Fruit fly (Drosophila melanogaster) whole organism, embryonic: ENCODE measurements around the gene Cyp312a1.

Experiments
- Abd-B ChIP-seq: fragments of 200-800 bp; sonication (Bioruptor generic); optimal IDR thresholded peaks from 2 replicates; lab custom pipeline; 2018; ENCODE audit warnings: missing biosample characterization, mild to moderate bottlenecking, missing genetic modification characterization, moderate library complexity
- BtbVII ChIP-seq: fragments of 200-800 bp; sonication (Bioruptor generic); optimal IDR thresholded peaks from 3 replicates; lab custom pipeline; 2017; ENCODE audit warnings: missing biosample characterization, mild to moderate bottlenecking, missing genetic modification characterization
- C15 ChIP-seq: fragments of 200-800 bp; sonication (Bioruptor generic); IDR thresholded peaks from 3 replicates; pipeline ENCODE4 v1.3.6; 2022; ENCODE audit warnings: missing biosample characterization, missing genetic modification characterization
- CG10321 ChIP-seq: fragments of 200-800 bp; sonication (Bioruptor generic); IDR thresholded peaks from 2 replicates; pipeline ENCODE4 v1.3.6; 2022; ENCODE audit warnings: missing biosample characterization, missing genetic modification characterization
- CG11398 ChIP-seq: fragments of 200-800 bp; sonication (Bioruptor generic); optimal IDR thresholded peaks from 2 replicates; lab custom pipeline; 2016; ENCODE audit warnings: missing biosample characterization, missing genetic modification characterization
- CG11456 ChIP-seq: fragments of 200-800 bp; sonication (Bioruptor generic); IDR thresholded peaks from 3 replicates; pipeline ENCODE4 v1.3.6; 2022; ENCODE audit warnings: missing biosample characterization, missing genetic modification characterization
- CG12769 ChIP-seq: fragments of 200-800 bp; sonication (Bioruptor generic); optimal IDR thresholded peaks from 2 replicates; lab custom pipeline; 2019; ENCODE audit warnings: missing biosample characterization, mild to moderate bottlenecking, missing genetic modification characterization, moderate library complexity
- CG13123 ChIP-seq: fragments of 200-800 bp; sonication (Bioruptor generic); optimal IDR thresholded peaks from 2 replicates; lab custom pipeline; 2016; ENCODE audit warnings: missing biosample characterization, missing genetic modification characterization
- CG13287 ChIP-seq: fragments of 200-800 bp; sonication (Bioruptor generic); IDR thresholded peaks from 2 replicates; pipeline ENCODE4 v1.3.6; 2022; ENCODE audit warnings: missing biosample characterization, missing genetic modification characterization; ENCODE audit not compliant: partially characterized antibody
- CG13894 ChIP-seq: fragments of 200-800 bp; sonication (Bioruptor generic); optimal IDR thresholded peaks from 3 replicates; lab custom pipeline; 2018; ENCODE audit warnings: missing biosample characterization, mild to moderate bottlenecking, missing genetic modification characterization, moderate library complexity
- CG17568 ChIP-seq: fragments of 200-800 bp; sonication (Bioruptor generic); optimal IDR thresholded peaks from 2 replicates; lab custom pipeline; 2018; ENCODE audit warnings: missing biosample characterization, mild to moderate bottlenecking, missing genetic modification characterization, moderate library complexity
- CG1792 ChIP-seq: fragments of 200-800 bp; sonication (Bioruptor generic); optimal IDR thresholded peaks from 2 replicates; lab custom pipeline; 2016; ENCODE audit warnings: missing biosample characterization, missing genetic modification characterization
- CG18476 ChIP-seq: fragments of 200-800 bp; sonication (Bioruptor generic); optimal IDR thresholded peaks from 2 replicates; lab custom pipeline; 2016; ENCODE audit warnings: missing biosample characterization, mild to moderate bottlenecking, missing genetic modification characterization
- CG18599 ChIP-seq: fragments of 200-800 bp; sonication (Bioruptor generic); optimal IDR thresholded peaks from 3 replicates; lab custom pipeline; 2017; ENCODE audit warnings: missing biosample characterization, missing genetic modification characterization, mild to moderate bottlenecking, moderate library complexity, missing genetic modification reagents
- CG2678 ChIP-seq: fragments of 200-800 bp; sonication (Bioruptor generic); optimal IDR thresholded peaks from 3 replicates; lab custom pipeline; 2019; ENCODE audit warnings: missing biosample characterization, mild to moderate bottlenecking, missing genetic modification characterization, moderate library complexity
- CG2875 ChIP-seq: fragments of 200-800 bp; sonication (Bioruptor generic); optimal IDR thresholded peaks from 2 replicates; lab custom pipeline; 2017; ENCODE audit warnings: missing biosample characterization, mild to moderate bottlenecking, missing genetic modification characterization, missing genetic modification reagents
- CG3281 ChIP-seq: fragments of 200-800 bp; sonication (Bioruptor generic); optimal IDR thresholded peaks from 3 replicates; lab custom pipeline; 2017; ENCODE audit warnings: missing biosample characterization, mild to moderate bottlenecking, missing genetic modification characterization
- CG33213 ChIP-seq: fragments of 200-800 bp; sonication (Bioruptor generic); optimal IDR thresholded peaks from 3 replicates; lab custom pipeline; 2016; ENCODE audit warnings: missing biosample characterization, missing genetic modification characterization
- CG6689 ChIP-seq: fragments of 200-800 bp; sonication (Bioruptor generic); IDR thresholded peaks from 2 replicates; pipeline ENCODE4 v1.3.6; 2022; ENCODE audit warnings: missing biosample characterization, missing genetic modification characterization
- CG9437 ChIP-seq: fragments of 200-800 bp; sonication (Bioruptor generic); optimal IDR thresholded peaks from 2 replicates; lab custom pipeline; 2018; ENCODE audit warnings: missing biosample characterization, mild to moderate bottlenecking, missing genetic modification characterization
- CG9932 ChIP-seq: fragments of 200-800 bp; sonication (Bioruptor generic); IDR thresholded peaks from 2 replicates; pipeline ENCODE4 v1.3.6; 2022; ENCODE audit warnings: missing biosample characterization, missing genetic modification characterization
- CrebB ChIP-seq: fragments of 200-800 bp; sonication (Bioruptor generic); optimal IDR thresholded peaks from 3 replicates; lab custom pipeline; 2018; ENCODE audit warnings: missing biosample characterization, mild to moderate bottlenecking, missing genetic modification characterization
- Dfd ChIP-seq, 2 experiments: fragments of >200 bp; optimal IDR thresholded peaks; 2 replicates each; lab custom pipeline; 2017; ENCODE audit warnings: missing biosample characterization in 2 of 2, missing genetic modification characterization in 2 of 2
- ERR ChIP-seq: fragments of 200-800 bp; sonication (Bioruptor generic); optimal IDR thresholded peaks from 2 replicates; lab custom pipeline; 2016; ENCODE audit warnings: missing biosample characterization, missing genetic modification characterization
- Fer1 ChIP-seq: fragments of 200-800 bp; sonication (Bioruptor generic); optimal IDR thresholded peaks from 2 replicates; lab custom pipeline; 2017; ENCODE audit warnings: missing biosample characterization, mild to moderate bottlenecking, missing genetic modification characterization
- HLH54F ChIP-seq: fragments of 200-800 bp; sonication (Bioruptor generic); optimal IDR thresholded peaks from 3 replicates; lab custom pipeline; 2016; ENCODE audit warnings: missing biosample characterization, missing genetic modification characterization
- MESR4 ChIP-seq: fragments of 200-800 bp; sonication (Bioruptor generic); optimal IDR thresholded peaks from 2 replicates; lab custom pipeline; 2018; ENCODE audit warnings: missing biosample characterization, mild to moderate bottlenecking, missing genetic modification characterization, moderate library complexity
- Meics ChIP-seq: fragments of 200-800 bp; sonication (Bioruptor generic); optimal IDR thresholded peaks from 2 replicates; lab custom pipeline; 2017; ENCODE audit warnings: missing biosample characterization, mild to moderate bottlenecking, missing genetic modification characterization
- NFAT ChIP-seq: fragments of 200-800 bp; sonication (Bioruptor generic); IDR thresholded peaks from 2 replicates; pipeline ENCODE4 v1.3.6; 2022; ENCODE audit warnings: missing biosample characterization, missing genetic modification characterization
- Xbp1 ChIP-seq: fragments of 200-800 bp; sonication (Bioruptor generic); optimal IDR thresholded peaks from 3 replicates; lab custom pipeline; 2016; ENCODE audit warnings: missing biosample characterization, mild to moderate bottlenecking, missing genetic modification characterization
- aop ChIP-seq: fragments of 200-800 bp; sonication (Bioruptor generic); IDR thresholded peaks from 2 replicates; pipeline ENCODE4 v1.3.6; 2022; ENCODE audit warnings: missing biosample characterization, missing genetic modification characterization
- bcd ChIP-seq: fragments of 200-800 bp; sonication (Bioruptor generic); optimal IDR thresholded peaks from 2 replicates; lab custom pipeline; 2017; ENCODE audit warnings: missing biosample characterization, mild to moderate bottlenecking, missing genetic modification characterization
- cato ChIP-seq: fragments of 200-800 bp; sonication (Bioruptor generic); optimal IDR thresholded peaks from 2 replicates; lab custom pipeline; 2016; ENCODE audit warnings: missing biosample characterization, missing genetic modification characterization, borderline replicate concordance
- chif ChIP-seq, 2 experiments: fragments of 200-800 bp; sonication (Bioruptor generic); optimal IDR thresholded peaks; 3 replicates each; lab custom pipeline; 2016; ENCODE audit warnings: missing biosample characterization in 2 of 2, missing genetic modification characterization in 2 of 2
- chinmo ChIP-seq: fragments of 200-800 bp; sonication (Bioruptor generic); IDR thresholded peaks from 4 replicates; pipeline ENCODE4 v1.3.6; 2022; ENCODE audit warnings: missing biosample characterization, missing genetic modification characterization; ENCODE audit not compliant: partially characterized antibody
- cwo ChIP-seq: fragments of 200-800 bp; sonication (Bioruptor generic); optimal IDR thresholded peaks from 3 replicates; lab custom pipeline; 2017; ENCODE audit warnings: missing biosample characterization, missing genetic modification characterization, mild to moderate bottlenecking, moderate library complexity, missing genetic modification reagents
- dimm ChIP-seq: fragments of 200-800 bp; sonication (Bioruptor generic); IDR thresholded peaks from 2 replicates; pipeline ENCODE4 v1.3.6; 2022; ENCODE audit warnings: missing biosample characterization, missing genetic modification characterization
- dpn ChIP-seq, 2 experiments: fragments of 200-800 bp; sonication (Bioruptor generic); optimal IDR thresholded peaks; 3 replicates each; lab custom pipeline; 2016; ENCODE audit warnings: missing biosample characterization in 2 of 2, missing genetic modification characterization in 2 of 2
- eve ChIP-seq, 2 experiments: fragments of >200 bp; optimal IDR thresholded peaks; 2 replicates each; lab custom pipeline; 2017; ENCODE audit warnings: missing biosample characterization in 2 of 2, missing genetic modification characterization in 2 of 2
- ftz-f1 ChIP-seq: fragments of 200-800 bp; sonication (Bioruptor generic); optimal IDR thresholded peaks from 2 replicates; lab custom pipeline; 2016; ENCODE audit warnings: missing biosample characterization, missing genetic modification characterization
- ham ChIP-seq: fragments of 200-800 bp; sonication (Bioruptor generic); IDR thresholded peaks from 2 replicates; pipeline ENCODE4 v1.3.6; 2022; ENCODE audit warnings: missing biosample characterization, missing genetic modification characterization
- hbn ChIP-seq: fragments of 200-800 bp; sonication (Bioruptor generic); IDR thresholded peaks from 2 replicates; pipeline ENCODE4 v1.3.6; 2022; ENCODE audit warnings: missing biosample characterization, missing genetic modification characterization; ENCODE audit not compliant: partially characterized antibody
- insv ChIP-seq, 2 experiments: fragments of 200-800 bp; sonication (Bioruptor generic); optimal IDR thresholded peaks; 3 replicates each; lab custom pipeline; 2016 to 2018; ENCODE audit warnings: missing biosample characterization in 2 of 2, missing genetic modification characterization in 2 of 2
- nau ChIP-seq: fragments of 200-800 bp; sonication (Bioruptor generic); optimal IDR thresholded peaks from 3 replicates; lab custom pipeline; 2017; ENCODE audit warnings: missing biosample characterization, mild to moderate bottlenecking, missing genetic modification characterization, missing genetic modification reagents
- schlank ChIP-seq: fragments of 200-800 bp; sonication (Bioruptor generic); optimal IDR thresholded peaks from 2 replicates; lab custom pipeline; 2018; ENCODE audit warnings: missing biosample characterization, mild to moderate bottlenecking, missing genetic modification characterization
- sens ChIP-seq: fragments of 200-800 bp; sonication (Bioruptor generic); peaks from one replicate; lab custom pipeline; 2016; ENCODE audit warnings: missing biosample characterization, missing genetic modification characterization
- seq ChIP-seq: fragments of 200-800 bp; sonication (Bioruptor generic); IDR thresholded peaks from 2 replicates; pipeline ENCODE4 v1.3.6; 2022; ENCODE audit warnings: missing biosample characterization, missing genetic modification characterization
- shn ChIP-seq: fragments of 200-800 bp; sonication (Bioruptor generic); optimal IDR thresholded peaks from 3 replicates; lab custom pipeline; 2016; ENCODE audit warnings: missing biosample characterization, missing genetic modification characterization
- sob ChIP-seq: fragments of 200-800 bp; sonication (Bioruptor generic); IDR thresholded peaks from 2 replicates; pipeline ENCODE4 v1.3.6; 2022; ENCODE audit warnings: missing biosample characterization, missing genetic modification characterization
- ssp ChIP-seq: fragments of 200-800 bp; sonication (Bioruptor generic); IDR thresholded peaks from 2 replicates; pipeline ENCODE4 v1.3.6; 2022; ENCODE audit warnings: missing biosample characterization, missing genetic modification characterization

Gene Cyp312a1

dm6 chr3L:18144620-18145019, 12.1 kb upstream of the Cyp312a1 start (continued):
- TF ChIP-seq Abd-B (GFP tag; lab: Kevin White, UChicago) (no peak), NFAT (no peak), ssp (no peak), CG6689 (GFP tag; lab: Robert Waterston, UW) (no peak), dimm (GFP tag; lab: Robert Waterston, UW) (no peak), CG10321 (GFP tag; lab: Robert Waterston, UW) (0 out of 2 replicates have a peak, but pooled peaks have one; percentile 29), Fer1 (peak; percentile 45), CG2875 (GFP tag; lab: Kevin White, UChicago) (peak; percentile 30), Meics (GFP tag; lab: Kevin White, UChicago) (peak; percentile 18), CG9437 (no peak), cwo (peak; percentile 15), CG9932 (GFP tag; lab: Robert Waterston, UW) (no peak), CG12769 (tag; lab: Kevin White, UChicago) (peak; percentile 73), Dfd (GFP tag; optimal IDR thresholded peaks at IDR 0.05; lab: Kevin White, UChicago) (no peak), eve (GFP tag; optimal IDR thresholded peaks at IDR 0.05; lab: Kevin White, UChicago) (no peak), CG13123 (GFP tag; lab: Kevin White, UChicago) (no peak), ham (GFP tag; lab: Robert Waterston, UW) (no peak), CG11456 (GFP tag; lab: Robert Waterston, UW) (no peak), nau (GFP tag; lab: Kevin White, UChicago) (peak; percentile 8), schlank (tag; lab: Kevin White, UChicago) (peak; percentile 5), CrebB (peak; percentile 39), chif (GFP tag; optimal IDR thresholded peaks at IDR 0.05; lab: Kevin White, UChicago) (peak in 1 of 2 experiments; percentile 1), CG18599 (GFP tag; lab: Kevin White, UChicago) (peak; percentile 52), dpn (GFP tag; optimal IDR thresholded peaks at IDR 0.05; lab: Kevin White, UChicago) (no peak), CG1792 (GFP tag; lab: Kevin White, UChicago) (peak; percentile 2), CG13894 (peak; percentile 3), shn (GFP tag; lab: Kevin White, UChicago) (no peak), aop (GFP tag; lab: Robert Waterston, UW) (no peak), HLH54F (GFP tag; lab: Kevin White, UChicago) (no peak), CG13287 (GFP tag; lab: Robert Waterston, UW) (no peak), Xbp1 (GFP tag; lab: Kevin White, UChicago) (no peak), CG33213 (GFP tag; lab: Kevin White, UChicago) (no peak), C15 (GFP tag; lab: Robert Waterston, UW) (no peak), hbn (GFP tag; lab: Robert Waterston, UW) (no peak), cato (GFP tag; lab: Kevin White, UChicago) (no peak), CG11398 (GFP tag; lab: Kevin White, UChicago) (no peak), bcd (GFP tag; lab: Kevin White, UChicago) (peak; percentile 4), BtbVII (GFP tag; lab: Kevin White, UChicago) (no peak), CG3281 (GFP tag; lab: Kevin White, UChicago) (peak; percentile 32), chinmo (peak; percentile 77; the same call in 1 of the 4 replicates), CG17568 (GFP tag; lab: Kevin White, UChicago) (peak; percentile 10), ERR (GFP tag; lab: Kevin White, UChicago) (no peak), ftz-f1 (peak; percentile 1), CG18476 (GFP tag; lab: Kevin White, UChicago) (no peak), CG2678 (tag; lab: Kevin White, UChicago) (peak; percentile 5), sob (GFP tag; lab: Robert Waterston, UW) (peak; percentile 15; the same call in 1 of the 2 replicates), seq (GFP tag; lab: Robert Waterston, UW) (peak; percentile 12; the same call in 1 of the 2 replicates), insv (GFP tag; optimal IDR thresholded peaks at IDR 0.05; lab: Kevin White, UChicago) (no peak), sens (GFP tag; lab: Kevin White, UChicago) (peak; percentile 54), MESR4 (no peak)
